Worm (Caenorhabditis elegans): Measurements from ENCODE around the gene K08E7.5.
A peak's percentile ranks its signal among the peaks of the same experiment; 100 is the strongest.

K08E7.5 gene

DNA sequence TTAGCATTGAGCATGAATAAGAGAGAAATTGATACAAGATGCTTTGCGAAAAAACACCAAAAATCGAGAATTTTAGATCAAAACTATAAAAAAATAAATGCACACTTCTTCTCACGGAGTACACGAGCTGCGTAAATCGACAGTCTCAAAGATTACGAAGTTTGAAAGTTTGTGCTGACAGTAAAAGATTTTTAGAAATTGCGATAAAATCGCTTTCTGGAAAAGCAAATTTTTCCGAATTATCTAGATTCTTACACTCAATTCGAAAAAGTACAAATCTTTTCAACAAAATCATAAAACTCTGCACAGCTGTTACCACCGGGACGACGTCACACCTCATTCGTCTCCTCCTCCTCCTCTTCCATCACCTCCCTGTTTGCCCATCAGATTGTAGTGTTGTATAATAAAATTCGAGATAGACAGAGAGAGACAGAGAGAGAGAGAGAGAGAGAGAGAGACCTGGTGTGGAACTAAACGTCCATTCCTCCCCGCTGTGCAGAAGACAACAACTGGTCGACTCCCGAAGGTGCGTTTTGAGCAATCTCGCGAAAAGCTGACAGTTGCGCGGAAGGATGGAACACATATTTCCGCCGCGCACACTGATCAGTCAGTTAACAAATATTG is 42.1 kb downstream of the K08E7.5 start:
- TF ChIP-seq hlh-1 (tag; optimal IDR thresholded peaks at IDR 0.05), result peak; percentile 97
- TF ChIP-seq sptf-1 (tag; optimal IDR thresholded peaks at IDR 0.05), result no peak
- no peak for TF ChIP-seq ces-1 (GFP tag; optimal IDR thresholded peaks at IDR 0.05)
- no peak for TF ChIP-seq ceh-39 (tag; optimal IDR thresholded peaks at IDR 0.05)
- TF ChIP-seq lin-32 (GFP tag; optimal IDR thresholded peaks at IDR 0.05), result peak; percentile 22
- TF ChIP-seq unc-62 (GFP tag; optimal IDR thresholded peaks at IDR 0.05), result peak; percentile 73
- no peak for TF ChIP-seq nhr-237 (tag; optimal IDR thresholded peaks at IDR 0.05)
- peak; percentile 90 for TF ChIP-seq unc-120 (tag; optimal IDR thresholded peaks at IDR 0.05; ENCODE audit: poor library complexity, severe bottlenecking)
- TF ChIP-seq sem-2 (GFP tag; optimal IDR thresholded peaks at IDR 0.05), result no peak
- peak; percentile 66 for TF ChIP-seq M03D4.4 (tag; optimal IDR thresholded peaks at IDR 0.05)
- TF ChIP-seq nhr-28 (tag; optimal IDR thresholded peaks at IDR 0.05), result no peak
- peak; percentile 50 for TF ChIP-seq cnd-1 (tag; optimal IDR thresholded peaks at IDR 0.05)
- TF ChIP-seq unc-39 (tag; optimal IDR thresholded peaks at IDR 0.05), result no peak
- TF ChIP-seq nhr-2 (tag; optimal IDR thresholded peaks at IDR 0.05), result peak; percentile 10

DNA sequence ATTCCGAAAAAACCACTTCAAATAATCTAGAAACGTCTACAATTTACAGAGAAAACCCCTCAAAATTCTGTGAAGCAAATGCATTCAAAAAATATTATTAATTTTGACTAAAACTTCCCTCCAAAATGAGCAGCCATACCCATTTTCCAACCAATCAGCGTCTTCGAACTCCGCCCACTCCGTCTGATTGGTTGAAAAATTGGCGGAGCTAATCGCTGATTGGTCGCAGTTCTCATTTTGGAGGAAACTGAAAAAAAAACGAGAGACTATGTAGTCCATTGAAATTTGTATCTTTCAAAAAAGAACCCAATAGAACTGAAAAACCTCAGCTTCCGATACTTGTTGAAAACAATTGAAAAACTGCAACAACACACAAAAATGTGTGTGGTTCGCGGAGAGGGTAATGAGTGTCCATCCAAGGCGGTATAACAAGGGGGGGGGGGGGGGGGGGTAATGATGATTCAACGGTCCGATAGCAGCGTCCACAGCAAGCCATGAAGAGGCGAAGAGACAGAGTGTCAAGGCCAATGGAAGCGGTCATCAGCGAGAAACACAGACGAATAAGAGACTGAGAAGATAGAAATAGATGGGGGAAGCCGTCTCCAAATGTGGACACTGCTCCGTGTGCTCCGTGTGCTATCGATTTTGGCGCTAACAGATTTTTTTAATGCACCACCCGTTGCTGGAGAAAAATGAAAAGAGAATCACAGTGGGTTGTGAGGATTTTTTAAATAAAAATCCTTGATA is 43.9 kb downstream of the K08E7.5 start:
- TF ChIP-seq elt-1 (tag; optimal IDR thresholded peaks at IDR 0.05; ENCODE audit: borderline replicate concordance, insufficient read depth) (no peak), flh-1 (GFP tag; optimal IDR thresholded peaks at IDR 0.05) (no peak), mep-1 (tag; optimal IDR thresholded peaks at IDR 0.05) (no peak), pha-4 (tag; optimal IDR thresholded peaks at IDR 0.05) (no peak), ceh-83 (GFP tag; optimal IDR thresholded peaks at IDR 0.05) (no peak), unc-62 (GFP tag; optimal IDR thresholded peaks at IDR 0.05) (no peak), bed-3 (GFP tag; optimal IDR thresholded peaks at IDR 0.05) (no peak), elt-3 (tag; optimal IDR thresholded peaks at IDR 0.05) (no peak), nhr-12 (tag; optimal IDR thresholded peaks at IDR 0.05) (no peak), mab-5 (tag; optimal IDR thresholded peaks at IDR 0.05) (no peak), ceh-39 (tag; optimal IDR thresholded peaks at IDR 0.05) (no peak), ztf-11 (tag; optimal IDR thresholded peaks at IDR 0.05) (no peak), ces-1 (GFP tag; optimal IDR thresholded peaks at IDR 0.05) (peak; percentile 7), lin-32 (GFP tag; optimal IDR thresholded peaks at IDR 0.05) (no peak), hlh-1 (tag; optimal IDR thresholded peaks at IDR 0.05) (no peak), nhr-237 (tag; optimal IDR thresholded peaks at IDR 0.05) (no peak), sptf-1 (tag; optimal IDR thresholded peaks at IDR 0.05) (peak; percentile 59), tbx-8 (GFP tag; optimal IDR thresholded peaks at IDR 0.05) (no peak), cnd-1 (tag; optimal IDR thresholded peaks at IDR 0.05) (peak; percentile 11), snpc-4 (tag; optimal IDR thresholded peaks at IDR 0.05) (no peak), M03D4.4 (tag; optimal IDR thresholded peaks at IDR 0.05) (no peak), mls-2 (tag; optimal IDR thresholded peaks at IDR 0.05) (peak; percentile 82), ceh-43 (GFP tag; optimal IDR thresholded peaks at IDR 0.05) (no peak), blmp-1 (tag; optimal IDR thresholded peaks at IDR 0.05) (no peak), lin-13 (tag; optimal IDR thresholded peaks at IDR 0.05) (no peak), unc-120 (tag; optimal IDR thresholded peaks at IDR 0.05; ENCODE audit: poor library complexity, severe bottlenecking) (no peak), ham-2 (GFP tag; optimal IDR thresholded peaks at IDR 0.05) (peak; percentile 95), sem-2 (GFP tag; optimal IDR thresholded peaks at IDR 0.05) (no peak), unc-39 (tag; optimal IDR thresholded peaks at IDR 0.05) (no peak), nhr-28 (tag; optimal IDR thresholded peaks at IDR 0.05) (no peak), zip-8 (tag; optimal IDR thresholded peaks at IDR 0.05) (no peak), drap-1 (GFP tag; optimal IDR thresholded peaks at IDR 0.05) (no peak), nhr-76 (tag; optimal IDR thresholded peaks at IDR 0.05) (no peak), lsy-2 (tag; optimal IDR thresholded peaks at IDR 0.05) (no peak), nhr-2 (tag; optimal IDR thresholded peaks at IDR 0.05) (no peak)

DNA sequence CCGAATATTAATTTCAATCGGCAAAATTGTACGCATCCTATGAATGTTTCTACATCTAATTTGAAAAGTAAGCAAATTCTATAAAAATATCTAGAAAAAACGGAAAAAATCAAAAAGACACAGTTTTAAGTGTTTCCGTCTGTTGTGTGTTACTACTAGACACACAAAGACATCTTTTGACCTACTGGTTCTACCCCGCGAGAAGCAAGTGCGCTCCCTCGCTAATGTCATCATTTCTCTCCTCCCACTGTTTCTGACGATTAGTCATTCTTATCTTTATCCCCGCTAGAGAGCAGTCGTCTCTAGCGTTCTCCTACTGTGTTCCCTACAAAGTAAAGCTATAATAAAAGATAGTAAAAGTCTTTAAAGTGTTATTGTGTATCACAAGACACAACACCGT is 44.8 kb downstream of the K08E7.5 start:
- TF ChIP-seq ceh-83 (GFP tag; optimal IDR thresholded peaks at IDR 0.05) (no peak), nhr-28 (tag; optimal IDR thresholded peaks at IDR 0.05) (no peak), elt-1 (tag; optimal IDR thresholded peaks at IDR 0.05; ENCODE audit: borderline replicate concordance, insufficient read depth) (no peak), cnd-1 (tag; optimal IDR thresholded peaks at IDR 0.05) (no peak), ham-2 (GFP tag; optimal IDR thresholded peaks at IDR 0.05) (no peak), pha-4 (tag; optimal IDR thresholded peaks at IDR 0.05) (no peak), sem-2 (GFP tag; optimal IDR thresholded peaks at IDR 0.05) (no peak), hlh-1 (tag; optimal IDR thresholded peaks at IDR 0.05) (no peak)
